Fruit fly (Drosophila melanogaster) whole organism, prepupa: Measurements from ENCODE around the gene CG43886.

Experiments used
- CG10631 ChIP-seq: fragments of 200-800 bp; sonication (Bioruptor generic); optimal IDR thresholded peaks from 2 replicates; lab custom pipeline; 2016; ENCODE audit warnings: missing biosample characterization, missing genetic modification characterization
- CG11294 ChIP-seq: fragments of 200-800 bp; sonication (Bioruptor generic); IDR thresholded peaks from 2 replicates; pipeline ENCODE4 v1.3.6; 2022; ENCODE audit warnings: missing biosample characterization, missing genetic modification characterization
- CG11762 ChIP-seq: fragments of 200-800 bp; sonication (Bioruptor generic); optimal IDR thresholded peaks from 3 replicates; lab custom pipeline; 2016; ENCODE audit warnings: missing biosample characterization, missing genetic modification characterization; ENCODE audit not compliant: insufficient read depth
- CG15336 ChIP-seq: fragments of 200-800 bp; sonication (Bioruptor generic); IDR thresholded peaks from 2 replicates; pipeline ENCODE4 v1.3.6; 2022; ENCODE audit warnings: missing biosample characterization, missing genetic modification characterization
- CG1621 ChIP-seq: fragments of 200-800 bp; sonication (Bioruptor generic); optimal IDR thresholded peaks from 3 replicates; lab custom pipeline; 2018; ENCODE audit warnings: missing biosample characterization, mild to moderate bottlenecking, missing genetic modification characterization
- CG16779 ChIP-seq: fragments of 200-800 bp; sonication (Bioruptor generic); optimal IDR thresholded peaks from 3 replicates; lab custom pipeline; 2017; ENCODE audit warnings: missing biosample characterization, mild to moderate bottlenecking, missing genetic modification characterization
- CG3032 ChIP-seq: fragments of 200-800 bp; optimal IDR thresholded peaks from 2 replicates; lab custom pipeline; 2019; ENCODE audit warnings: missing biosample characterization, mild to moderate bottlenecking, missing genetic modification characterization, moderate library complexity
- CG31627 ChIP-seq: fragments of 200-800 bp; sonication (Bioruptor generic); optimal IDR thresholded peaks from 3 replicates; lab custom pipeline; 2016; ENCODE audit warnings: missing biosample characterization, missing genetic modification characterization
- CG3919 ChIP-seq: fragments of 200-800 bp; sonication (Bioruptor generic); optimal IDR thresholded peaks from 3 replicates; lab custom pipeline; 2016; ENCODE audit warnings: missing biosample characterization, missing genetic modification characterization
- CG6163 ChIP-seq: fragments of 200-800 bp; sonication (Bioruptor generic); IDR thresholded peaks from 3 replicates; pipeline ENCODE4 v1.3.6; 2022; ENCODE audit warnings: missing biosample characterization, missing genetic modification characterization
- CG6276 ChIP-seq: fragments of 200-800 bp; sonication (Bioruptor generic); optimal IDR thresholded peaks from 2 replicates; lab custom pipeline; 2017; ENCODE audit warnings: missing biosample characterization, mild to moderate bottlenecking, missing genetic modification characterization
- CG6808 ChIP-seq: fragments of 200-800 bp; sonication (Bioruptor generic); optimal IDR thresholded peaks from 3 replicates; lab custom pipeline; 2017; ENCODE audit warnings: missing biosample characterization, missing genetic modification characterization, mild to moderate bottlenecking, moderate library complexity, missing genetic modification reagents
- CG6854 ChIP-seq: fragments of 200-800 bp; sonication (Bioruptor generic); optimal IDR thresholded peaks from 2 replicates; lab custom pipeline; 2017; ENCODE audit warnings: missing biosample characterization, mild to moderate bottlenecking, missing genetic modification characterization
- CG8319 ChIP-seq: fragments of 200-800 bp; sonication (Bioruptor generic); optimal IDR thresholded peaks from 3 replicates; lab custom pipeline; 2016; ENCODE audit warnings: missing biosample characterization, missing genetic modification characterization
- CG8632 ChIP-seq: fragments of 200-800 bp; sonication (Bioruptor generic); optimal IDR thresholded peaks from 3 replicates; lab custom pipeline; 2016; ENCODE audit warnings: missing biosample characterization, missing genetic modification characterization
- CG9139 ChIP-seq: fragments of 200-800 bp; sonication (Bioruptor generic); optimal IDR thresholded peaks from 3 replicates; lab custom pipeline; 2017; ENCODE audit warnings: missing biosample characterization, mild to moderate bottlenecking, missing genetic modification characterization
- Eip75B ChIP-seq: fragments of 200-800 bp; sonication (Bioruptor generic); optimal IDR thresholded peaks from 3 replicates; lab custom pipeline; 2016; ENCODE audit warnings: missing biosample characterization, missing genetic modification characterization
- Eip93F ChIP-seq: fragments of 200-800 bp; sonication (Bioruptor generic); optimal IDR thresholded peaks from 2 replicates; lab custom pipeline; 2016; ENCODE audit warnings: missing biosample characterization, mild to moderate bottlenecking, missing genetic modification characterization
- Ets21C ChIP-seq: fragments of 200-800 bp; sonication (Bioruptor generic); optimal IDR thresholded peaks from 3 replicates; lab custom pipeline; 2016; ENCODE audit warnings: missing biosample characterization, missing genetic modification characterization
- Ets96B ChIP-seq: fragments of 200-800 bp; optimal IDR thresholded peaks from 2 replicates; lab custom pipeline; 2019; ENCODE audit warnings: missing biosample characterization, mild to moderate bottlenecking, missing genetic modification characterization, moderate library complexity
- Gug ChIP-seq: fragments of 200-800 bp; sonication (Bioruptor generic); IDR thresholded peaks from 2 replicates; pipeline ENCODE4 v1.3.6; 2022; ENCODE audit warnings: missing biosample characterization, missing genetic modification characterization
- Hr38 ChIP-seq: sonication (Bioruptor generic); optimal IDR thresholded peaks from 2 replicates; lab custom pipeline; 2016; ENCODE audit warnings: missing biosample characterization, missing genetic modification characterization
- Hr4 ChIP-seq: fragments of 200-800 bp; sonication (Bioruptor generic); optimal IDR thresholded peaks from 3 replicates; lab custom pipeline; 2016; ENCODE audit warnings: missing biosample characterization, missing genetic modification characterization
- Lpt ChIP-seq: fragments of 200-800 bp; sonication (Bioruptor generic); optimal IDR thresholded peaks from 3 replicates; lab custom pipeline; 2016; ENCODE audit warnings: missing biosample characterization, missing genetic modification characterization
- Met ChIP-seq: fragments of 200-800 bp; sonication (Bioruptor generic); optimal IDR thresholded peaks from 3 replicates; lab custom pipeline; 2016; ENCODE audit warnings: missing biosample characterization, missing genetic modification characterization
- OdsH ChIP-seq: fragments of 200-800 bp; sonication (Bioruptor generic); optimal IDR thresholded peaks from 3 replicates; lab custom pipeline; 2016; ENCODE audit warnings: missing biosample characterization, missing genetic modification characterization
- Smox ChIP-seq: fragments of 200-800 bp; sonication (Bioruptor generic); optimal IDR thresholded peaks from 3 replicates; lab custom pipeline; 2016; ENCODE audit warnings: missing biosample characterization, missing genetic modification characterization
- Sox102F ChIP-seq: fragments of 200-800 bp; sonication (Bioruptor generic); optimal IDR thresholded peaks from 2 replicates; lab custom pipeline; 2016; ENCODE audit warnings: missing biosample characterization, mild to moderate bottlenecking, missing genetic modification characterization
- Sox14 ChIP-seq: fragments of 200-800 bp; sonication (Bioruptor generic); optimal IDR thresholded peaks from 3 replicates; lab custom pipeline; 2016; ENCODE audit warnings: missing biosample characterization, missing genetic modification characterization
- esn ChIP-seq: fragments of 200-800 bp; sonication (Bioruptor generic); optimal IDR thresholded peaks from 2 replicates; lab custom pipeline; 2016; ENCODE audit warnings: missing biosample characterization, mild to moderate bottlenecking, missing genetic modification characterization, moderate library complexity
- fd59A ChIP-seq: fragments of 200-800 bp; sonication (Bioruptor generic); optimal IDR thresholded peaks from 2 replicates; lab custom pipeline; 2017; ENCODE audit warnings: missing biosample characterization, mild to moderate bottlenecking, missing genetic modification characterization, missing genetic modification reagents
- fd85E ChIP-seq: fragments of 200-800 bp; sonication (Bioruptor generic); optimal IDR thresholded peaks from 3 replicates; lab custom pipeline; 2016; ENCODE audit warnings: missing biosample characterization, missing genetic modification characterization
- fkh ChIP-seq: fragments of 200-800 bp; sonication (Bioruptor generic); optimal IDR thresholded peaks from 3 replicates; lab custom pipeline; 2017; ENCODE audit warnings: missing biosample characterization, mild to moderate bottlenecking, missing genetic modification characterization, moderate library complexity
- lz ChIP-seq: fragments of 200-800 bp; sonication (Bioruptor generic); optimal IDR thresholded peaks from 3 replicates; lab custom pipeline; 2016; ENCODE audit warnings: missing biosample characterization, missing genetic modification characterization
- net ChIP-seq: fragments of 200-800 bp; sonication (Bioruptor generic); optimal IDR thresholded peaks from 3 replicates; lab custom pipeline; 2016; ENCODE audit warnings: missing biosample characterization, missing genetic modification characterization
- pdm3 ChIP-seq: fragments of 200-800 bp; sonication (Bioruptor generic); optimal IDR thresholded peaks from 3 replicates; lab custom pipeline; 2016; ENCODE audit warnings: missing biosample characterization, missing genetic modification characterization
- salr ChIP-seq, 2 experiments: fragments of 200-800 bp; sonication (Bioruptor generic); optimal IDR thresholded peaks; 3 replicates each; lab custom pipeline; 2016 to 2018; ENCODE audit warnings: missing biosample characterization in 2 of 2, missing genetic modification characterization in 2 of 2, mild to moderate bottlenecking in 1 of 2
- spab ChIP-seq: fragments of 200-800 bp; sonication (Bioruptor generic); optimal IDR thresholded peaks from 2 replicates; lab custom pipeline; 2017; ENCODE audit warnings: missing biosample characterization, mild to moderate bottlenecking, missing genetic modification characterization, missing genetic modification reagents
- vri ChIP-seq: fragments of 200-800 bp; sonication (Bioruptor generic); optimal IDR thresholded peaks from 3 replicates; lab custom pipeline; 2016; ENCODE audit warnings: missing biosample characterization, mild to moderate bottlenecking, missing genetic modification characterization

CG43886 gene

DNA sequence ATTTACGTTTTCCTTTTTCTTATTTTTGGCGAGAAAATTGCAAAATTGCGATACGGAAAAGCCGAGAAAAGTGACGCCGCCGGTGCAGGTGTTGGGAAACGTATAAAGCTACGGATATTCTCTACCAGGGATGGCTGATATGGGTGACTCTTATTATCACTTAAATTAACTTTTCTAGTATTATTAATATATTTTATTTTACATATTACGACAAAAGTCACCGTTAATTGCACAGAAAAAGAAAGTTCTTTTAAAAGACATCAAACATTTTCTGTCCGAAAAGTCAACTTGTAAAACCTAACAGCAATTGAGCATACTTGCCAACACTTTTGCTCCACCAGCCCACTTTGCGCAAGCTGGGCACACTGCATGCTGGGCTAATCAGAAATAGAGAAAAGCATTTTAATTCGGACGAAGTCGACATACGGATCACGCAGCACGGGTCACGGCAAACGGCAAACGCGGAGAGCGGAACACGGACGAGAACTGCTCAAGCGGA, 31.8 kb downstream of the CG43886 start, which contains the start of the genes Cds and Uba2 (continued):
- TF ChIP-seq salr (GFP tag; optimal IDR thresholded peaks at IDR 0.05; lab: Kevin White, UChicago) (peak; percentile 67 to 82), CG8632 (GFP tag; lab: Kevin White, UChicago) (peak; percentile 86), Sox102F (GFP tag; lab: Kevin White, UChicago) (peak; percentile 81), CG31627 (GFP tag; lab: Kevin White, UChicago) (peak; percentile 83), fd59A (GFP tag; lab: Kevin White, UChicago) (peak; percentile 35), OdsH (peak; percentile 93), Ets96B (tag; lab: Kevin White, UChicago) (peak; percentile 82), CG3919 (GFP tag; lab: Kevin White, UChicago) (peak; percentile 90), Sox14 (peak; percentile 76), CG9139 (GFP tag; lab: Kevin White, UChicago) (peak; percentile 71), Lpt (GFP tag; lab: Kevin White, UChicago) (peak; percentile 79), CG8319 (peak; percentile 82), net (GFP tag; lab: Kevin White, UChicago) (peak; percentile 85), Met (GFP tag; lab: Kevin White, UChicago) (no peak), Smox (GFP tag; lab: Kevin White, UChicago) (no peak), lz (GFP tag; lab: Kevin White, UChicago) (peak; percentile 87), pdm3 (no peak), CG6854 (GFP tag; lab: Kevin White, UChicago) (peak; percentile 58)

dm6 chr3L:8124481-8125359, 34.9 kb downstream of the CG43886 start, which contains the start of the genes CG7550 and mRpL36:
TSS of gene CG7550 (minus strand) at chr3L:8124531.
TSS of gene mRpL36 (minus strand) at chr3L:8125132.
- TF ChIP-seq esn (peak; percentile 49), fkh (GFP tag; lab: Kevin White, UChicago) (peak; percentile 37), vri (GFP tag; lab: Kevin White, UChicago) (peak; percentile 24), Ets96B (tag; lab: Kevin White, UChicago) (no peak)
- TF ChIP-seq, all 60 proteins: peak for 3

DNA sequence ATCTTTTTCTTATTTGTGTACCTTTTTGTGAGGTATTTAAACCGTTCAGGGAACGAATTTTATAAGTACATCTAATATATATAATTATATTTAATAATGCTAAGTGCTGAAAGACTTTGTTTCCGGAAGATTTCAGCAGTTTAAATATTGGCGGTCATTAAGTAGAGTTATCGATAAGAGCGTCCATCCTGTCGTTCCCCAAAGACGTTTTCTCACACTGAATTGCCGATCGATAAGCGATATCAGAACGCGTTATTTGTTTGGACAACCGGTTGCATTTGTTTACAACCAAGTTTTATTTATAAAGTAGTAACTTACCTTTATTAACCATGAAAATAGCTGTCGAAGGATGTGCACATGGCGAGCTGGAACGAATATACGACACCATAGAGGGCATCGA, 38.0 kb downstream of the CG43886 start, which contains the start of gene ldbr:
Gene ldbr, plus strand, starts transcription at position 238 of the 400 bp plus-strand sequence.
- TF ChIP-seq Hr38 (GFP tag; lab: Kevin White, UChicago) (no peak), esn (peak; percentile 50), fkh (GFP tag; lab: Kevin White, UChicago) (peak; percentile 91), vri (GFP tag; lab: Kevin White, UChicago) (peak; percentile 41), salr (GFP tag; optimal IDR thresholded peaks at IDR 0.05; lab: Kevin White, UChicago) (no peak)

dm6 chr3L:8116809-8117208, 42.8 kb downstream of the CG43886 start:
- no peak for TF ChIP-seq lz (GFP tag; lab: Kevin White, UChicago)
- TF ChIP-seq CG6808, result no peak
- 0 out of 2 replicates have a peak, but pooled peaks have one; percentile 15 for TF ChIP-seq CG15336
- TF ChIP-seq, all 60 proteins: peak for 1

- TF ChIP-seq Ets21C, result no peak
- no peak for TF ChIP-seq fd85E (GFP tag; lab: Kevin White, UChicago)
- peak; percentile 70 for TF ChIP-seq Lpt (GFP tag; lab: Kevin White, UChicago)
- TF ChIP-seq CG6163, result peak; percentile 56; the same call in 2 of the 3 replicates
- TF ChIP-seq Eip93F (GFP tag; lab: Kevin White, UChicago), result no peak
- TF ChIP-seq Hr4 (GFP tag; lab: Kevin White, UChicago), result no peak
- TF ChIP-seq CG10631 (GFP tag; lab: Kevin White, UChicago), result no peak
- no peak for TF ChIP-seq CG6276
- TF ChIP-seq CG9139 (GFP tag; lab: Kevin White, UChicago), result no peak
- peak; percentile 39 for TF ChIP-seq CG11762 (GFP tag; lab: Kevin White, UChicago)
- TF ChIP-seq Gug (GFP tag; lab: Robert Waterston, UW), result 0 out of 2 replicates have a peak, but pooled peaks have one; percentile 19
- TF ChIP-seq esn, result peak; percentile 78
- TF ChIP-seq CG8319, result peak; percentile 45
- no peak for TF ChIP-seq fkh (GFP tag; lab: Kevin White, UChicago)
- TF ChIP-seq Eip75B, result no peak
- no peak for TF ChIP-seq spab
- peak; percentile 43; the same call in 1 of the 2 replicates for TF ChIP-seq CG11294
- TF ChIP-seq CG1621 (tag; lab: Kevin White, UChicago), result peak; percentile 46
- peak; percentile 67 for TF ChIP-seq CG3032
- TF ChIP-seq CG16779, result no peak
Measured at dm6 chr3L:8115864-8116528, 43.6 kb downstream of the CG43886 start, which contains the start of the genes Arp3 and msk. TSS of gene Arp3 (minus strand) at chr3L:8115902. TSS of gene msk (plus strand) at chr3L:8116179.
